Worm (Caenorhabditis elegans) whole organism, L1 larva: ENCODE data around the gene F52H2.5.

Source experiments
- C04F5.9 ChIP-seq: sonication (generic microtip); optimal IDR thresholded peaks from 2 replicates; lab custom pipeline; 2016; ENCODE audit warnings: missing genetic modification characterization, missing compliant biosample characterization
- C34B4.2 ChIP-seq: sonication (generic microtip); optimal IDR thresholded peaks from 2 replicates; lab custom pipeline; 2017; ENCODE audit warnings: mild to moderate bottlenecking, missing genetic modification characterization, missing compliant biosample characterization
- F16B12.6 ChIP-seq: fragments of 150-350 bp; optimal IDR thresholded peaks from 2 replicates; lab custom pipeline; 2014; ENCODE audit warnings: missing biosample characterization, missing genetic modification characterization
- Y116A8C.19 ChIP-seq: sonication (generic microtip); optimal IDR thresholded peaks from 2 replicates; lab custom pipeline; 2016; ENCODE audit warnings: missing compliant biosample characterization, missing genetic modification characterization, borderline replicate concordance
- alr-1 ChIP-seq: fragments of 200-800 bp; sonication (Bioruptor generic); optimal IDR thresholded peaks from 2 replicates; lab custom pipeline; 2018; ENCODE audit warnings: borderline replicate concordance, mild to moderate bottlenecking, missing genetic modification characterization, missing compliant biosample characterization
- aly-2 ChIP-seq: fragments of 150-350 bp; optimal IDR thresholded peaks from 2 replicates; lab custom pipeline; 2014; ENCODE audit warnings: missing biosample characterization, missing genetic modification characterization
- ama-1 ChIP-seq: fragments of 150-350 bp; optimal IDR thresholded peaks from 2 replicates; lab custom pipeline; 2014
- ceh-63 ChIP-seq: fragments of 200-800 bp; sonication (Bioruptor generic); optimal IDR thresholded peaks from 2 replicates; lab custom pipeline; 2018; ENCODE audit warnings: mild to moderate bottlenecking, missing genetic modification characterization, missing compliant biosample characterization
- ceh-8 ChIP-seq: fragments of 200-800 bp; sonication (Bioruptor generic); optimal IDR thresholded peaks from 2 replicates; lab custom pipeline; 2018; ENCODE audit warnings: mild to moderate bottlenecking, missing genetic modification characterization, moderate library complexity, missing compliant biosample characterization
- ceh-88 ChIP-seq: fragments of 200-800 bp; sonication (Bioruptor generic); IDR thresholded peaks from 2 replicates; pipeline ENCODE4 v1.3.6; 2022; ENCODE audit warnings: missing genetic modification characterization, missing compliant biosample characterization
- ceh-90 ChIP-seq: sonication (generic microtip); optimal IDR thresholded peaks from 2 replicates; lab custom pipeline; 2016; ENCODE audit warnings: missing genetic modification characterization, missing compliant biosample characterization
- dpl-1 ChIP-seq, 3 experiments: fragments of 150-350 bp in 2 of 3; sonication (generic microtip) in 1 of 3; optimal IDR thresholded peaks; 2 replicates each; lab custom pipeline; 2014 to 2017; ENCODE audit warnings: missing biosample characterization in 3 of 3, missing genetic modification characterization in 3 of 3, missing genetic modification reagents in 3 of 3
- egl-27 ChIP-seq, 2 experiments: fragments of 150-350 bp in 1 of 2; sonication (generic microtip); optimal IDR thresholded peaks; 3 replicates each; lab custom pipeline; 2017 to 2018; ENCODE audit warnings: missing biosample characterization in 2 of 2, missing genetic modification characterization in 2 of 2, missing genetic modification reagents in 2 of 2
- fkh-4 ChIP-seq: sonication (generic microtip); optimal IDR thresholded peaks from 2 replicates; lab custom pipeline; 2016; ENCODE audit warnings: missing compliant biosample characterization, missing genetic modification characterization, borderline replicate concordance
- fkh-8 ChIP-seq: sonication (generic microtip); optimal IDR thresholded peaks from 2 replicates; lab custom pipeline; 2016; ENCODE audit warnings: mild to moderate bottlenecking, missing genetic modification characterization, missing compliant biosample characterization
- fos-1 ChIP-seq: fragments of 150-350 bp; optimal IDR thresholded peaks from 2 replicates; lab custom pipeline; 2014; ENCODE audit warnings: missing biosample characterization, missing genetic modification characterization
- grh-1 ChIP-seq: fragments of 200-800 bp; sonication (Bioruptor generic); IDR thresholded peaks from 2 replicates; pipeline ENCODE4 v1.3.6; 2022; ENCODE audit warnings: missing genetic modification reagents, missing genetic modification characterization, missing compliant biosample characterization
- hpl-2 ChIP-seq: fragments of 150-350 bp; optimal IDR thresholded peaks from 2 replicates; lab custom pipeline; 2014; ENCODE audit warnings: missing biosample characterization, missing genetic modification reagents, missing genetic modification characterization
- irx-1 ChIP-seq: sonication (generic microtip); optimal IDR thresholded peaks from 2 replicates; lab custom pipeline; 2016; ENCODE audit warnings: missing genetic modification characterization, missing compliant biosample characterization
- isw-1 ChIP-seq: fragments of 200-800 bp; sonication (Bioruptor generic); IDR thresholded peaks from 2 replicates; pipeline ENCODE4 v1.3.6; 2022; ENCODE audit warnings: missing genetic modification characterization, missing compliant biosample characterization
- lin-14 ChIP-seq: fragments of 200-800 bp; sonication (Bioruptor generic); optimal IDR thresholded peaks from 2 replicates; lab custom pipeline; 2018; ENCODE audit warnings: mild to moderate bottlenecking, missing genetic modification characterization, moderate library complexity, missing compliant biosample characterization
- lin-35 ChIP-seq, 2 experiments: fragments of 150-350 bp; optimal IDR thresholded peaks; 2 replicates each; lab custom pipeline; 2014; ENCODE audit warnings: missing biosample characterization in 2 of 2, missing genetic modification characterization in 2 of 2, missing genetic modification reagents in 2 of 2
- lir-3 ChIP-seq: sonication (generic microtip); optimal IDR thresholded peaks from 2 replicates; lab custom pipeline; 2016; ENCODE audit warnings: mild to moderate bottlenecking, missing genetic modification characterization, moderate library complexity, missing compliant biosample characterization; ENCODE audit not compliant: poor library complexity
- lsy-2 ChIP-seq, 2 experiments: fragments of 150-350 bp; optimal IDR thresholded peaks; 2 replicates each; lab custom pipeline; 2014; ENCODE audit warnings: missing biosample characterization in 2 of 2, missing genetic modification characterization in 2 of 2
- mab-9 ChIP-seq: fragments of 200-800 bp; sonication (Bioruptor generic); IDR thresholded peaks from 2 replicates; pipeline ENCODE4 v1.3.6; 2022; ENCODE audit warnings: missing genetic modification reagents, missing genetic modification characterization, missing compliant biosample characterization
- mdl-1 ChIP-seq, 2 experiments: fragments of 150-350 bp; optimal IDR thresholded peaks; 2 replicates each; lab custom pipeline; 2014 to 2017; ENCODE audit warnings: missing biosample characterization in 2 of 2, missing genetic modification characterization in 2 of 2, inconsistent platforms in 1 of 2
- mep-1 ChIP-seq: fragments of 150-350 bp; optimal IDR thresholded peaks from 2 replicates; lab custom pipeline; 2014; ENCODE audit warnings: missing biosample characterization, missing genetic modification characterization
- nhr-19 ChIP-seq: fragments of 200-800 bp; sonication (Bioruptor generic); conservative IDR thresholded peaks from 2 replicates; pipeline ENCODE4 v1.3.6; 2022; ENCODE audit warnings: missing genetic modification characterization, missing compliant biosample characterization
- nhr-20 ChIP-seq: sonication (generic microtip); optimal IDR thresholded peaks from 2 replicates; lab custom pipeline; 2016; ENCODE audit warnings: mild to moderate bottlenecking, missing genetic modification characterization, missing compliant biosample characterization
- nhr-237 ChIP-seq: fragments of 150-350 bp; optimal IDR thresholded peaks from 2 replicates; lab custom pipeline; 2014; ENCODE audit warnings: missing biosample characterization, missing genetic modification characterization
- nhr-47 ChIP-seq: sonication (generic microtip); optimal IDR thresholded peaks from 2 replicates; lab custom pipeline; 2016; ENCODE audit warnings: mild to moderate bottlenecking, missing genetic modification characterization, moderate library complexity, missing compliant biosample characterization
- nhr-76 ChIP-seq: sonication (generic microtip); optimal IDR thresholded peaks from 2 replicates; lab custom pipeline; 2017; ENCODE audit warnings: missing biosample characterization, missing genetic modification characterization
- nhr-77 ChIP-seq: fragments of 150-350 bp; optimal IDR thresholded peaks from 2 replicates; lab custom pipeline; 2014; ENCODE audit warnings: missing biosample characterization, missing genetic modification characterization
- nhr-84 ChIP-seq: sonication (generic microtip); optimal IDR thresholded peaks from 2 replicates; lab custom pipeline; 2017; ENCODE audit warnings: missing biosample characterization, missing genetic modification characterization
- pag-3 ChIP-seq: sonication (generic microtip); optimal IDR thresholded peaks from 2 replicates; lab custom pipeline; 2017; ENCODE audit warnings: missing genetic modification characterization, mild to moderate bottlenecking, missing compliant biosample characterization, antibody characterized with exemption, borderline replicate concordance; ENCODE audit not compliant: insufficient read depth
- rnt-1 ChIP-seq: sonication (generic microtip); optimal IDR thresholded peaks from 2 replicates; lab custom pipeline; 2016; ENCODE audit warnings: mild to moderate bottlenecking, missing genetic modification characterization, moderate library complexity, missing compliant biosample characterization
- snpc-4 ChIP-seq: fragments of 150-350 bp; optimal IDR thresholded peaks from 2 replicates; lab custom pipeline; 2014; ENCODE audit warnings: missing biosample characterization, missing genetic modification characterization
- sox-4 ChIP-seq: sonication (generic microtip); optimal IDR thresholded peaks from 2 replicates; lab custom pipeline; 2016; ENCODE audit warnings: missing genetic modification characterization, missing compliant biosample characterization
- sptf-1 ChIP-seq: fragments of 150-350 bp; optimal IDR thresholded peaks from 2 replicates; lab custom pipeline; 2014; ENCODE audit warnings: missing biosample characterization, missing genetic modification characterization
- sup-37 ChIP-seq: fragments of 200-800 bp; sonication (Bioruptor generic); optimal IDR thresholded peaks from 2 replicates; lab custom pipeline; 2018; ENCODE audit warnings: mild to moderate bottlenecking, missing genetic modification characterization, missing compliant biosample characterization
- swsn-7 ChIP-seq: sonication (generic microtip); optimal IDR thresholded peaks from 2 replicates; lab custom pipeline; 2016; ENCODE audit warnings: missing genetic modification characterization, missing compliant biosample characterization
- tbx-2 ChIP-seq: sonication (generic microtip); optimal IDR thresholded peaks from 2 replicates; lab custom pipeline; 2016; ENCODE audit warnings: missing genetic modification characterization, missing compliant biosample characterization
- tlp-1 ChIP-seq: fragments of 150-350 bp; optimal IDR thresholded peaks from 2 replicates; lab custom pipeline; 2014; ENCODE audit warnings: missing biosample characterization, missing genetic modification characterization
- unc-30 ChIP-seq: sonication (generic microtip); optimal IDR thresholded peaks from 2 replicates; lab custom pipeline; 2017; ENCODE audit warnings: missing biosample characterization, missing genetic modification characterization
- vab-15 ChIP-seq: sonication (generic microtip); optimal IDR thresholded peaks from 2 replicates; lab custom pipeline; 2017; ENCODE audit warnings: missing genotype, mild to moderate bottlenecking, missing genetic modification characterization, missing compliant biosample characterization
- xbp-1 ChIP-seq: sonication (generic microtip); optimal IDR thresholded peaks from 2 replicates; lab custom pipeline; 2016; ENCODE audit warnings: missing genetic modification characterization, missing compliant biosample characterization
- zag-1 ChIP-seq: fragments of 150-350 bp; optimal IDR thresholded peaks from 2 replicates; lab custom pipeline; 2014; ENCODE audit warnings: missing biosample characterization, missing genetic modification characterization

Gene F52H2.5

ce11 chrX:2549322-2549721, 10.6 kb downstream of the F52H2.5 start (continued):
- TF ChIP-seq ceh-8 (GFP tag; lab: Kevin White, UChicago) (peak; percentile 41), C04F5.9 (no peak), rnt-1 (tag; lab: Kevin White, UChicago) (peak; percentile 75), sptf-1 (tag; lab: Kevin White, UChicago) (no peak), isw-1 (GFP tag; lab: Robert Waterston, UW) (no peak), nhr-20 (tag; lab: Kevin White, UChicago) (peak; percentile 75), vab-15 (tag; lab: Kevin White, UChicago) (no peak), ceh-88 (GFP tag; lab: Robert Waterston, UW) (peak; percentile 27; the same call in 1 of the 2 replicates), nhr-237 (tag; lab: Kevin White, UChicago) (no peak), swsn-7 (peak; percentile 75), mep-1 (tag; lab: Kevin White, UChicago) (peak; percentile 86), egl-27 (tag; optimal IDR thresholded peaks at IDR 0.05; lab: Kevin White, UChicago) (no peak), nhr-19 (peak; percentile 76), lsy-2 (tag; optimal IDR thresholded peaks at IDR 0.05; lab: Kevin White, UChicago) (peak; percentile 45 to 70), fos-1 (tag; lab: Kevin White, UChicago) (peak; percentile 43), sup-37 (GFP tag; lab: Kevin White, UChicago) (peak; percentile 32), fkh-4 (tag; lab: Kevin White, UChicago) (no peak), zag-1 (tag; lab: Kevin White, UChicago) (no peak), alr-1 (tag; lab: Kevin White, UChicago) (no peak), grh-1 (GFP tag; lab: Robert Waterston, UW) (no peak), dpl-1 (GFP tag; optimal IDR thresholded peaks at IDR 0.05; lab: Kevin White, UChicago) (peak in 1 of 3 experiments; percentile 30), irx-1 (tag; lab: Kevin White, UChicago) (peak; percentile 65), ceh-90 (no peak), mdl-1 (tag; optimal IDR thresholded peaks at IDR 0.05; lab: Kevin White, UChicago) (peak in 1 of 2 experiments; percentile 53), fkh-8 (tag; lab: Kevin White, UChicago) (peak; percentile 42), tbx-2 (tag; lab: Kevin White, UChicago) (peak; percentile 57), lir-3 (tag; lab: Kevin White, UChicago) (peak; percentile 48), hpl-2 (no peak), Y116A8C.19 (no peak), unc-30 (tag; lab: Kevin White, UChicago) (no peak), tlp-1 (tag; lab: Kevin White, UChicago) (no peak), C34B4.2 (tag; lab: Kevin White, UChicago) (no peak), nhr-76 (no peak), snpc-4 (peak; percentile 48), pag-3 (tag; lab: Kevin White, UChicago) (peak; percentile 52), nhr-47 (peak; percentile 80), xbp-1 (tag; lab: Kevin White, UChicago) (peak; percentile 29), mab-9 (GFP tag; lab: Robert Waterston, UW) (no peak), ceh-63 (no peak), lin-14 (GFP tag; lab: Kevin White, UChicago) (peak; percentile 79), lin-35 (GFP tag; optimal IDR thresholded peaks at IDR 0.05; lab: Kevin White, UChicago) (peak; percentile 39 to 67), ama-1 (lab: Kevin White, UChicago) (no peak), aly-2 (tag; lab: Kevin White, UChicago) (no peak), nhr-84 (no peak), F16B12.6 (no peak), nhr-77 (tag; lab: Kevin White, UChicago) (peak; percentile 82), sox-4 (tag; lab: Kevin White, UChicago) (no peak)
